Fruit fly (Drosophila melanogaster): ENCODE results near the gene CG32085.

DNA sequence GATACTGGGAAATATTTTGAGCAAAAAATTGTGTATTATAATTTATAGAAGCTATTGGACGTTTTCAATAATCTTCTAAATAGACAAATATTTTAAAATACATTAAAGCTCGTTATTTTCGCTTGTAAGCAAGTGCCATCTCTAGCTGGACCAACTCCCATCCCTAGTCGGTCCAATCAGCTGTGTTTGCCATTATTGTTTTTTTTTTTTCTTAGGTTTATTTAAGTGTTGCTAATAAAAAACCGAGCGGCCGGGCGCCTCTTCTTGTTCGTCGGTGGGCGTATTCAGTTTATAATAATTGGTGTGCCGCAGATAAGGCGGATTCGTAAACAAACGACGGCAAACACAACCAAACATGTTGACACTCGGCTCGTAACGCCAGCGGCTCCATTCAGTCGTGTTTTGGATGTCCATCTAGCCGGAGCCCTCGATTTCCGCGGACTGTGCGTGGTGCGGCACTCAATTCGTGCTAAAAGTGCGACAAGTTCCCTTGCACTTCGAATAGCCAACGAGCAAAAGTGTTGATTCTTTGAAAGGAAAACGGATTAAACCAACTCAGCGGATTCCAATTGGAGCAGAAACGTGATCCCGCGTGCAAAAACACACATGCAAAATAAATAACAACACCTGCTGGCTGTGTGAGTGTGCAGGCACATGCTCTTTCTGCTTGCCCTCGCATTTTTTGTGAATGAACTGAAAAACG lies 3.8 kb upstream of the CG32085 start, which contains the start of gene Sugb:
- TF ChIP-seq CG8478 (optimal IDR thresholded peaks at IDR 0.05) (no peak), psq (optimal IDR thresholded peaks at IDR 0.05) (no peak), usp (GFP tag; optimal IDR thresholded peaks at IDR 0.05) (no peak), pan (optimal IDR thresholded peaks at IDR 0.05) (no peak), Dll (optimal IDR thresholded peaks at IDR 0.05) (no peak)
